Fruit fly (Drosophila melanogaster): ENCODE measurements around the gene amd.

Gene amd

DNA sequence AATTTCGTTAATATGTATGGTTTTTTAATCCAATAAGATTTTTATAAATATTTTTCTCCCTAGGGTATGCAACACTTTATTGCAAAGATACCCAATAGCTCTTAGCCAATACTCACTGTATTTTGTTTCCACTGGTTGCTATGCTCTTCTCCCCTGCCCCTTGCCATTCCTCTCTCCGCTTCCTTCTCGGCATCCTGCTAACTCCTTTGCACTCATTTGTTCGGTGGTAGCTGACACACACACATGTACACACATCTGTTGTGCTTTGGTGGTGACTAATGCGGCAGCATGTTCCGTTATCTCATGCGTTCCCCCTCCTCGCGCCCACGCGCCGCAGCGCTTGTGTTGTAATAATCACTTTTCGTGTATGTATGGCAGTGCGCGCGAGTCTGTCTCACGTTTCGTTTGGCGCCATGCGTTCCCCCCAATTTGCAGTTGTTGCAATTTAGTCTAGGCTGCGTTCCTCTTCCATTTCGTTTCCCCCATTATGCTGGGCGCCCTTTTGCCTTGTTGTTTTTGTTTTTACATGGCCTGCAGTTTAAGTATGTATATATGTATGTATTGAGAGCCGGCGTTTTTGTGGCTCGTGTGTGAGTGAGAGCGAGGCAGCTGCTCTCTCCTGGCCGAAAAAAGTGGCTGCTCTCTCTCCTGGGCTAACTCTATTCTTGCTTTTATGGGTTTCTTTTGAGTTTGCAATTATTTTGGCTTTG lies 25.0 kb downstream of the amd start, which contains the start of gene Polr1D (continued):
- peak; percentile 32 for TF ChIP-seq yki (optimal IDR thresholded peaks at IDR 0.05)
- peak; percentile 21; the same call in 1 of the 3 replicates for TF ChIP-seq dysf (GFP tag; IDR thresholded peaks at IDR 0.05)
- TF ChIP-seq dimm (GFP tag; IDR thresholded peaks at IDR 0.05) = no peak
- TF ChIP-seq CG7928 (GFP tag; optimal IDR thresholded peaks at IDR 0.05) = no peak
- TF ChIP-seq pros (GFP tag; optimal IDR thresholded peaks at IDR 0.05) = peak; percentile 99

DNA sequence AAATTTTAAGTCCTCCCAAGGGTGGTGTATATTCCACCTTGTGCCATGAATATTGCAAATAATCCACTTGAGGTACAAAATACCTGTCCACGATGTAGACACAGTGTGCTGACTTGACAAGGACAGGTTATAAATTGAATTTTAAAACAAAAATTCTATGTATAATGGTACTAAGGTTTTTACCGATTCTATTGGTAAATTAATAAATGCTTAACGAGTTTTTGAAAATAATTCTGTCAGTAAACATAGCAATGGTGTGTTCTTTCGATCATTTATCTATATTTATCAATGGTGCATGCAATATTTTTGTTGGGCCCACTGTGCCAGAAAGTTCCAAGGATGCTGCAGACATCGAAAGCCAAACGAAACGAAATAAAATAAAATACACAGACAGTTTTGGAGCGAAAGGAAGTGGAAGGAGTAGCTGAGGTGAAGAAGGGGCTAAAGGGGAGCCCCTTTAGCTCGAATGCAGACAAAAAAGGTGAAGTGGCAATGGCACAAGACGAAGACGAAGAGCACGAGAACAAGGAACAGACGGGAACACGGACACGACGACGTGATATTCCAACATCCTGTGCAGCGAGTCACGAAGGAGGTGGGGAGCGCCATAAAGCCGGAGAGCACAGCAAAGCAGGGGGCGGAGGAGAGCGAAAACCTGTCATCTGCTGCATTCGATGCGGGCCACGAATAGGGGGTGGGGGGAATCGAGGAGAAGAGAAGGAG lies 26.2 kb downstream of the amd start:
- TF ChIP-seq CG2678 (tag; optimal IDR thresholded peaks at IDR 0.05) (peak; percentile 49), CG6175 (GFP tag; IDR thresholded peaks at IDR 0.05) (0 out of 3 replicates have a peak, but pooled peaks have one; percentile 26), Hr51 (GFP tag; optimal IDR thresholded peaks at IDR 0.05) (peak in 1 of 2 experiments; percentile 37), CG3838 (GFP tag; optimal IDR thresholded peaks at IDR 0.05) (no peak), nmo (GFP tag; optimal IDR thresholded peaks at IDR 0.05) (peak; percentile 5), Blimp-1 (GFP tag; optimal IDR thresholded peaks at IDR 0.05) (peak; percentile 28), CG13775 (GFP tag; optimal IDR thresholded peaks at IDR 0.05) (no peak), rib (GFP tag; IDR thresholded peaks at IDR 0.05) (0 out of 2 replicates have a peak, but pooled peaks have one; percentile 19), Stat92E (GFP tag; optimal IDR thresholded peaks at IDR 0.05) (no peak), HHEX (GFP tag; optimal IDR thresholded peaks at IDR 0.05) (peak; percentile 20), lab (GFP tag; optimal IDR thresholded peaks at IDR 0.05) (peak; percentile 24), slp2 (GFP tag; optimal IDR thresholded peaks at IDR 0.05) (peak; percentile 7), slbo (GFP tag; IDR thresholded peaks at IDR 0.05) (0 out of 2 replicates have a peak, but pooled peaks have one; percentile 23), CG18262 (tag; optimal IDR thresholded peaks at IDR 0.05) (peak; percentile 43), CG2712 (tag; optimal IDR thresholded peaks at IDR 0.05) (peak; percentile 50), zfh1 (GFP tag; IDR thresholded peaks at IDR 0.05) (0 out of 3 replicates have a peak, but pooled peaks have one; percentile 24), Fer1 (GFP tag; optimal IDR thresholded peaks at IDR 0.05) (peak; percentile 18), Xbp1 (GFP tag; optimal IDR thresholded peaks at IDR 0.05) (no peak), CG11504 (tag; optimal IDR thresholded peaks at IDR 0.05) (peak; percentile 42), pfk (GFP tag; optimal IDR thresholded peaks at IDR 0.05) (peak; percentile 89), CG8388 (GFP tag; optimal IDR thresholded peaks at IDR 0.05) (peak; percentile 35), Ssrp (tag; optimal IDR thresholded peaks at IDR 0.05) (peak; percentile 6), CG10321 (GFP tag; IDR thresholded peaks at IDR 0.05) (no peak), NC2β (GFP tag; optimal IDR thresholded peaks at IDR 0.05) (no peak), CG18599 (GFP tag; optimal IDR thresholded peaks at IDR 0.05) (peak; percentile 46), CG13296 (GFP tag; optimal IDR thresholded peaks at IDR 0.05) (no peak), CG7839 (tag; optimal IDR thresholded peaks at IDR 0.05) (peak; percentile 42), CG4707 (GFP tag; optimal IDR thresholded peaks at IDR 0.05) (peak; percentile 87), bsh (GFP tag; optimal IDR thresholded peaks at IDR 0.05) (peak; percentile 32 to 50), Meics (GFP tag; optimal IDR thresholded peaks at IDR 0.05) (peak; percentile 20), Trl (optimal IDR thresholded peaks at IDR 0.05) (peak in 1 of 2 experiments; percentile 44), Trl (GFP tag; optimal IDR thresholded peaks at IDR 0.05) (no peak), CG11696 (GFP tag; IDR thresholded peaks at IDR 0.05) (0 out of 2 replicates have a peak, but pooled peaks have one; percentile 30), phol (tag; optimal IDR thresholded peaks at IDR 0.05) (peak; percentile 24), D19A (tag; optimal IDR thresholded peaks at IDR 0.05) (peak; percentile 18), crol (GFP tag; IDR thresholded peaks at IDR 0.05) (peak; percentile 58), CG6765 (GFP tag; optimal IDR thresholded peaks at IDR 0.05) (no peak), CG13424 (tag; optimal IDR thresholded peaks at IDR 0.05) (peak; percentile 4), unpg (GFP tag; optimal IDR thresholded peaks at IDR 0.05) (peak; percentile 36), lbe (GFP tag; optimal IDR thresholded peaks at IDR 0.05) (peak; percentile 77)
